Fruit fly (Drosophila melanogaster): ENCODE measurements around the gene Hipk.

Gene Hipk

DNA sequence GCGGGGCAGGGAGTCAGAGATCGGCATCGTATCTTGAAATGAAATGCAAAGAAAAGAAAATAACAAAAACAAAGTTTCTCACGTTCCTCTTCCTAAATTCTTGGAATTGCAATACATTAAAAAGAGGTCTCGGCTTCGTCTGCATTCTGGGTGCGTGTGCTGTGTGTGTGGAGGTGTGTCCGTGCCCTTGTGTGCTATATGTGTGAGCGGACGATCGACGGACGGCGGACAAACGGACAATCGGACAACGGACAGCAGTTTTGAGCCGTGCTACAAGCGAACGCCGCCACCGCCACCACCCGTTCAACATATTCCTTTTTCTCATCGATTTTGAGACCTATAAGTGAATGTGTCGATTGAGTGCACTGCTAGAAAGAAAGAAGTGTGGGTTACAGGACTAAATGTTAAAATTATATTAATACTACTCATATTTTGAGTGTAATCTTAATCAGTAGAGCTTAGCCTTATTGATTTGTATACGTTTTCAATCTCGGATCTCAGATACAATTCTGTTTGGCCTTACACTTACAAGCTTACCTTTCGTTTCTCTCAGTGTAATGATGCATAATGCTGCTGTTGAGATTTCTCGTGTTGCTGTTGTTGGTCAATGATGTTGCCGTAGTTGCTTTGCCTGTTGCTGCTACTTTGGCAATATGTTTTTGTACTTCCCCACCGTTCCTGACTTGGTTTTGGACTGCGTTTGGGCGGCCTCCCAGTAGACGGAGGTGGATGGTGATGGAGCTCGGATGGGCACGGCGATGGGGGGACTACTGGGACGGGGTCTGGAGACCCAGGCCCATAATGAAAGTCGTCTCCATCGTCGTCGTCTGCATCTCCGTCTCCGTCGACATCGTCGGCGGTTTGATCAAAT lies 78.5 kb downstream of the Hipk start (continued):
- TF ChIP-seq Hr39 (optimal IDR thresholded peaks at IDR 0.05) (no peak), Myb (GFP tag; optimal IDR thresholded peaks at IDR 0.05) (no peak), GATAe (GFP tag; conservative IDR thresholded peaks at IDR 0.05) (no peak), Optix (GFP tag; IDR thresholded peaks at IDR 0.05) (peak; percentile 70; the same call in 1 of the 3 replicates), corto (GFP tag; optimal IDR thresholded peaks at IDR 0.05) (peak; percentile 94), stc (GFP tag; IDR thresholded peaks at IDR 0.05) (peak; percentile 28; the same call in 1 of the 2 replicates), CG12744 (GFP tag; optimal IDR thresholded peaks at IDR 0.05) (peak; percentile 59), gfzf (GFP tag; optimal IDR thresholded peaks at IDR 0.05) (no peak), sna (GFP tag; IDR thresholded peaks at IDR 0.05; ENCODE audit: partially characterized antibody) (no peak), en (GFP tag; optimal IDR thresholded peaks at IDR 0.05) (peak; percentile 29), Ets65A (GFP tag) (peak; percentile 93), CG10147 (GFP tag; optimal IDR thresholded peaks at IDR 0.05) (peak; percentile 45), psq (GFP tag; optimal IDR thresholded peaks at IDR 0.05) (peak; percentile 34), Fer1 (GFP tag; optimal IDR thresholded peaks at IDR 0.05) (peak; percentile 4), hth (optimal IDR thresholded peaks at IDR 0.05) (no peak), CG13287 (GFP tag; IDR thresholded peaks at IDR 0.05; ENCODE audit: partially characterized antibody) (no peak), CG15696 (tag; optimal IDR thresholded peaks at IDR 0.05) (peak; percentile 98), CG17612 (GFP tag; IDR thresholded peaks at IDR 0.05) (no peak), ato (GFP tag; IDR thresholded peaks at IDR 0.05; ENCODE audit: partially characterized antibody) (no peak), dysf (GFP tag; IDR thresholded peaks at IDR 0.05) (peak; percentile 52; the same call in 1 of the 3 replicates), CG14860 (GFP tag; IDR thresholded peaks at IDR 0.05; ENCODE audit: partially characterized antibody) (no peak), CG11093 (GFP tag; IDR thresholded peaks at IDR 0.05) (peak; percentile 35; the same call in 1 of the 3 replicates), CG2889 (GFP tag; IDR thresholded peaks at IDR 0.05) (no peak), Rfx (GFP tag; IDR thresholded peaks at IDR 0.05) (no peak), H2.0 (GFP tag; IDR thresholded peaks at IDR 0.05) (peak; percentile 57), oc (tag; optimal IDR thresholded peaks at IDR 0.05) (peak; percentile 80), Bteb2 (GFP tag; optimal IDR thresholded peaks at IDR 0.05) (no peak), tap (tag; optimal IDR thresholded peaks at IDR 0.05) (peak; percentile 65), Bdp1 (GFP tag; optimal IDR thresholded peaks at IDR 0.05) (peak; percentile 62), Dip3 (GFP tag; optimal IDR thresholded peaks at IDR 0.05) (no peak), Ptx1 (GFP tag; IDR thresholded peaks at IDR 0.05) (peak; percentile 53), CG12104 (GFP tag; optimal IDR thresholded peaks at IDR 0.05) (peak; percentile 54), Hr51 (GFP tag; optimal IDR thresholded peaks at IDR 0.05) (peak; percentile 38 to 54), dpn (GFP tag; optimal IDR thresholded peaks at IDR 0.05) (peak; percentile 50 to 64), YL-1 (GFP tag; optimal IDR thresholded peaks at IDR 0.05) (peak; percentile 36), CG2712 (tag; optimal IDR thresholded peaks at IDR 0.05) (peak; percentile 94), Drgx (GFP tag; IDR thresholded peaks at IDR 0.05) (peak; percentile 66), CG16779 (GFP tag; IDR thresholded peaks at IDR 0.05) (no peak), vfl (GFP tag; optimal IDR thresholded peaks at IDR 0.05) (peak; percentile 35), CG17359 (tag; optimal IDR thresholded peaks at IDR 0.05) (peak; percentile 66), HmgZ (tag; optimal IDR thresholded peaks at IDR 0.05) (peak; percentile 10), CG33213 (GFP tag; optimal IDR thresholded peaks at IDR 0.05) (peak; percentile 28), wor (GFP tag; IDR thresholded peaks at IDR 0.05) (peak; percentile 64), Nf-YB (GFP tag; optimal IDR thresholded peaks at IDR 0.05) (peak; percentile 69), CG6813 (GFP tag; optimal IDR thresholded peaks at IDR 0.05) (peak; percentile 78), CG18011 (GFP tag; optimal IDR thresholded peaks at IDR 0.05) (no peak), Sox100B (GFP tag; optimal IDR thresholded peaks at IDR 0.05) (peak; percentile 57), ab (GFP tag; optimal IDR thresholded peaks at IDR 0.05) (peak; percentile 65), C15 (GFP tag; IDR thresholded peaks at IDR 0.05) (no peak)

Data from whole organism, embryonic.